Worm (Caenorhabditis elegans) whole organism, mixed stage, embryonic: ENCODE measurements around the gene lmtr-5.

Experiments used
- lin-13 ChIP-seq: fragments of 150-350 bp; optimal IDR thresholded peaks from 2 replicates; lab custom pipeline; 2014; ENCODE audit warnings: missing biosample characterization, missing genetic modification characterization
- nhr-76 ChIP-seq: sonication (generic microtip); optimal IDR thresholded peaks from 2 replicates; lab custom pipeline; 2017; ENCODE audit warnings: missing biosample characterization, missing genetic modification characterization
- snpc-4 ChIP-seq: fragments of 150-350 bp; optimal IDR thresholded peaks from 2 replicates; lab custom pipeline; 2014; ENCODE audit warnings: missing biosample characterization, missing genetic modification characterization

ce11 chrIII:3169279-3169678 is 14.2 kb upstream of the lmtr-5 start:
- no peak for TF ChIP-seq snpc-4 (tag; lab: Kevin White, UChicago)
- no peak for TF ChIP-seq lin-13 (tag; lab: Kevin White, UChicago)
- TF ChIP-seq nhr-76 (tag; lab: Kevin White, UChicago) = no peak
